Fruit fly (Drosophila melanogaster) whole organism, embryonic: ENCODE data around the gene Sfp78E.

Experiments used
- Atf-2 ChIP-seq: fragments of 200-800 bp; sonication (Bioruptor generic); optimal IDR thresholded peaks from 2 replicates; lab custom pipeline; 2016; ENCODE audit warnings: missing biosample characterization, missing genetic modification characterization
- B-H2 ChIP-seq: fragments of 200-800 bp; sonication (Bioruptor generic); optimal IDR thresholded peaks from 2 replicates; lab custom pipeline; 2018; ENCODE audit warnings: missing biosample characterization, mild to moderate bottlenecking, missing genetic modification characterization
- Bgb ChIP-seq: fragments of 200-800 bp; sonication (Bioruptor generic); IDR thresholded peaks from 2 replicates; pipeline ENCODE4 v1.3.6; 2022; ENCODE audit warnings: missing biosample characterization, missing genetic modification characterization; ENCODE audit not compliant: partially characterized antibody
- CG11504 ChIP-seq: fragments of 200-800 bp; sonication (Bioruptor generic); optimal IDR thresholded peaks from 3 replicates; lab custom pipeline; 2019; ENCODE audit warnings: missing biosample characterization, mild to moderate bottlenecking, missing genetic modification characterization, moderate library complexity
- CG11695 ChIP-seq: fragments of 200-800 bp; sonication (Bioruptor generic); IDR thresholded peaks from 3 replicates; pipeline ENCODE4 v1.3.6; 2022; ENCODE audit warnings: missing biosample characterization, missing genetic modification characterization
- CG11723 ChIP-seq: fragments of 200-800 bp; sonication (Bioruptor generic); optimal IDR thresholded peaks from 2 replicates; lab custom pipeline; 2017; ENCODE audit warnings: missing biosample characterization, mild to moderate bottlenecking, missing genetic modification characterization
- CG12299 ChIP-seq: fragments of 200-800 bp; sonication (Bioruptor generic); optimal IDR thresholded peaks from 2 replicates; lab custom pipeline; 2018; ENCODE audit warnings: missing biosample characterization, mild to moderate bottlenecking, missing genetic modification characterization
- CG13424 ChIP-seq: fragments of 200-800 bp; sonication (Bioruptor generic); optimal IDR thresholded peaks from 2 replicates; lab custom pipeline; 2019; ENCODE audit warnings: missing biosample characterization, mild to moderate bottlenecking, missing genetic modification characterization, moderate library complexity
- CG13775 ChIP-seq: fragments of 200-800 bp; sonication (Bioruptor generic); optimal IDR thresholded peaks from 3 replicates; lab custom pipeline; 2017; ENCODE audit warnings: missing biosample characterization, mild to moderate bottlenecking, missing genetic modification characterization
- CG17186 ChIP-seq: fragments of 200-800 bp; sonication (Bioruptor generic); optimal IDR thresholded peaks from 3 replicates; lab custom pipeline; 2017; ENCODE audit warnings: missing biosample characterization, missing genetic modification reagents, missing genetic modification characterization
- CG2199 ChIP-seq: fragments of 200-800 bp; sonication (Bioruptor generic); IDR thresholded peaks from 3 replicates; pipeline ENCODE4 v1.3.6; 2022; ENCODE audit warnings: missing biosample characterization, missing genetic modification characterization
- CG30431 ChIP-seq: fragments of 200-800 bp; sonication (Bioruptor generic); optimal IDR thresholded peaks from 2 replicates; lab custom pipeline; 2017; ENCODE audit warnings: missing biosample characterization, missing genetic modification characterization
- CG3163 ChIP-seq: fragments of 200-800 bp; sonication (Bioruptor generic); optimal IDR thresholded peaks from 3 replicates; lab custom pipeline; 2016; ENCODE audit warnings: missing biosample characterization, missing genetic modification characterization
- CG3281 ChIP-seq: fragments of 200-800 bp; sonication (Bioruptor generic); optimal IDR thresholded peaks from 3 replicates; lab custom pipeline; 2017; ENCODE audit warnings: missing biosample characterization, mild to moderate bottlenecking, missing genetic modification characterization
- CG3407 ChIP-seq: fragments of 200-800 bp; sonication (Bioruptor generic); optimal IDR thresholded peaks from 2 replicates; lab custom pipeline; 2018; ENCODE audit warnings: missing biosample characterization, mild to moderate bottlenecking, missing genetic modification characterization
- CG34224 ChIP-seq: fragments of 200-800 bp; sonication (Bioruptor generic); IDR thresholded peaks from 3 replicates; pipeline ENCODE4 v1.3.6; 2022; ENCODE audit warnings: missing biosample characterization, missing genetic modification characterization; ENCODE audit not compliant: partially characterized antibody
- CG4328 ChIP-seq: fragments of 200-800 bp; sonication (Bioruptor generic); optimal IDR thresholded peaks from 3 replicates; lab custom pipeline; 2017; ENCODE audit warnings: missing biosample characterization, missing genetic modification reagents, missing genetic modification characterization
- CG4360 ChIP-seq: fragments of 200-800 bp; sonication (Bioruptor generic); IDR thresholded peaks from 2 replicates; pipeline ENCODE4 v1.3.6; 2022; ENCODE audit warnings: missing biosample characterization, missing genetic modification characterization
- CG4404 ChIP-seq: fragments of 200-800 bp; sonication (Bioruptor generic); IDR thresholded peaks from 2 replicates; pipeline ENCODE4 v1.3.6; 2022; ENCODE audit warnings: missing biosample characterization, missing genetic modification characterization
- CG4424 ChIP-seq: fragments of 200-800 bp; sonication (Bioruptor generic); optimal IDR thresholded peaks from 3 replicates; lab custom pipeline; 2016; ENCODE audit warnings: missing biosample characterization, missing genetic modification characterization
- CG5180 ChIP-seq: fragments of 200-800 bp; sonication (Bioruptor generic); optimal IDR thresholded peaks from 3 replicates; lab custom pipeline; 2017; ENCODE audit warnings: missing biosample characterization, missing genetic modification characterization, mild to moderate bottlenecking, moderate library complexity, missing genetic modification reagents
- CG6813 ChIP-seq: fragments of 200-800 bp; sonication (Bioruptor generic); optimal IDR thresholded peaks from 2 replicates; lab custom pipeline; 2017; ENCODE audit warnings: missing biosample characterization, missing genetic modification characterization, mild to moderate bottlenecking, moderate library complexity, missing genetic modification reagents
- CG8924 ChIP-seq: fragments of 200-800 bp; optimal IDR thresholded peaks from 3 replicates; lab custom pipeline; 2019; ENCODE audit warnings: missing biosample characterization, mild to moderate bottlenecking, missing genetic modification characterization, moderate library complexity
- D19A ChIP-seq: fragments of 200-800 bp; optimal IDR thresholded peaks from 3 replicates; lab custom pipeline; 2019; ENCODE audit warnings: missing biosample characterization, mild to moderate bottlenecking, missing genetic modification characterization, moderate library complexity
- Dfd ChIP-seq, 2 experiments: fragments of >200 bp; optimal IDR thresholded peaks; 2 replicates each; lab custom pipeline; 2017; ENCODE audit warnings: missing biosample characterization in 2 of 2, missing genetic modification characterization in 2 of 2
- Hand ChIP-seq: fragments of 200-800 bp; sonication (Bioruptor generic); optimal IDR thresholded peaks from 2 replicates; lab custom pipeline; 2017; ENCODE audit warnings: mild to moderate bottlenecking, missing biosample characterization, missing genetic modification reagents, missing genetic modification characterization
- HmgD ChIP-seq: fragments of 200-800 bp; sonication (Bioruptor generic); optimal IDR thresholded peaks from 3 replicates; lab custom pipeline; 2016; ENCODE audit warnings: missing biosample characterization, missing genetic modification characterization
- MBD-R2 ChIP-seq: fragments of 200-800 bp; sonication (Bioruptor generic); IDR thresholded peaks from 2 replicates; pipeline ENCODE4 v1.3.6; 2022; ENCODE audit warnings: missing biosample characterization, missing genetic modification characterization
- MESR4 ChIP-seq: fragments of 200-800 bp; sonication (Bioruptor generic); optimal IDR thresholded peaks from 2 replicates; lab custom pipeline; 2018; ENCODE audit warnings: missing biosample characterization, mild to moderate bottlenecking, missing genetic modification characterization, moderate library complexity
- Meics ChIP-seq: fragments of 200-800 bp; sonication (Bioruptor generic); optimal IDR thresholded peaks from 2 replicates; lab custom pipeline; 2017; ENCODE audit warnings: missing biosample characterization, mild to moderate bottlenecking, missing genetic modification characterization
- Sry-β ChIP-seq: fragments of 200-800 bp; sonication (Bioruptor generic); optimal IDR thresholded peaks from 2 replicates; lab custom pipeline; 2018; ENCODE audit warnings: missing biosample characterization, mild to moderate bottlenecking, missing genetic modification characterization, moderate library complexity
- Usf ChIP-seq: fragments of 200-800 bp; sonication (Bioruptor generic); optimal IDR thresholded peaks from 2 replicates; lab custom pipeline; 2017; ENCODE audit warnings: missing genotype, missing biosample characterization, missing genetic modification characterization
- btn ChIP-seq: fragments of 200-800 bp; sonication (Bioruptor generic); optimal IDR thresholded peaks from 2 replicates; lab custom pipeline; 2016; ENCODE audit warnings: missing biosample characterization, missing genetic modification characterization
- dimm ChIP-seq: fragments of 200-800 bp; sonication (Bioruptor generic); IDR thresholded peaks from 2 replicates; pipeline ENCODE4 v1.3.6; 2022; ENCODE audit warnings: missing biosample characterization, missing genetic modification characterization
- grn ChIP-seq: fragments of 200-800 bp; sonication (Bioruptor generic); optimal IDR thresholded peaks from 3 replicates; lab custom pipeline; 2017; ENCODE audit warnings: missing biosample characterization, missing genetic modification characterization
- gro ChIP-seq: fragments of 200-800 bp; sonication (Bioruptor generic); optimal IDR thresholded peaks from 2 replicates; lab custom pipeline; 2016; ENCODE audit warnings: missing biosample characterization, missing genetic modification characterization
- gsb-n ChIP-seq: fragments of 200-800 bp; sonication (Bioruptor generic); optimal IDR thresholded peaks from 3 replicates; lab custom pipeline; 2018; ENCODE audit warnings: missing biosample characterization, mild to moderate bottlenecking, missing genetic modification characterization
- h ChIP-seq: fragments of >200 bp; optimal IDR thresholded peaks from 2 replicates; lab custom pipeline; 2017
- kay ChIP-seq: fragments of 200-800 bp; sonication (Bioruptor generic); optimal IDR thresholded peaks from 2 replicates; lab custom pipeline; 2016; ENCODE audit warnings: missing biosample characterization, missing genetic modification characterization
- lov ChIP-seq, 2 experiments: fragments of 200-800 bp in 1 of 2; fragments of >200 bp in 1 of 2; sonication (Bioruptor generic) in 1 of 2; IDR thresholded peaks in 1 of 2; optimal IDR thresholded peaks in 1 of 2; 2 replicates in 1 of 2; 3 replicates in 1 of 2; pipeline versions ENCODE4 v1.3.6 to Lab custom; 2017 to 2022; ENCODE audit warnings: missing biosample characterization in 1 of 2, missing genetic modification characterization in 1 of 2
- mam ChIP-seq: fragments of 200-800 bp; sonication (Bioruptor generic); optimal IDR thresholded peaks from 3 replicates; lab custom pipeline; 2016; ENCODE audit warnings: missing biosample characterization, missing genetic modification characterization
- nmo ChIP-seq: fragments of 200-800 bp; sonication (Bioruptor generic); optimal IDR thresholded peaks from 2 replicates; lab custom pipeline; 2018; ENCODE audit warnings: missing biosample characterization, mild to moderate bottlenecking, missing genetic modification characterization, moderate library complexity
- nom ChIP-seq: fragments of 200-800 bp; sonication (Bioruptor generic); optimal IDR thresholded peaks from 2 replicates; lab custom pipeline; 2017; ENCODE audit warnings: missing biosample characterization, missing genetic modification characterization, mild to moderate bottlenecking, moderate library complexity, missing genetic modification reagents
- onecut ChIP-seq: fragments of 200-800 bp; sonication (Bioruptor generic); IDR thresholded peaks from 2 replicates; pipeline ENCODE4 v1.3.6; 2022; ENCODE audit warnings: missing biosample characterization, missing genetic modification characterization
- pzg ChIP-seq: fragments of 200-800 bp; sonication (Bioruptor generic); optimal IDR thresholded peaks from 3 replicates; lab custom pipeline; 2018; ENCODE audit warnings: missing biosample characterization, mild to moderate bottlenecking, missing genetic modification characterization, moderate library complexity
- slou ChIP-seq: fragments of 200-800 bp; sonication (Bioruptor generic); optimal IDR thresholded peaks from 3 replicates; lab custom pipeline; 2016; ENCODE audit warnings: missing biosample characterization, missing genetic modification characterization
- tgo ChIP-seq: fragments of 200-800 bp; sonication (Bioruptor generic); IDR thresholded peaks from 3 replicates; pipeline ENCODE4 v1.3.6; 2022; ENCODE audit warnings: missing biosample characterization, missing genetic modification characterization
- tio ChIP-seq: fragments of 200-800 bp; sonication (Bioruptor generic); optimal IDR thresholded peaks from 2 replicates; lab custom pipeline; 2017; ENCODE audit warnings: missing biosample characterization, missing genetic modification characterization, inconsistent platforms
- trh ChIP-seq: fragments of 200-800 bp; sonication (Bioruptor generic); optimal IDR thresholded peaks from 2 replicates; lab custom pipeline; 2016; ENCODE audit warnings: missing biosample characterization, missing genetic modification characterization
- unc-4 ChIP-seq: fragments of 200-800 bp; sonication (Bioruptor generic); IDR thresholded peaks from 2 replicates; pipeline ENCODE4 v1.3.6; 2022; ENCODE audit warnings: missing biosample characterization, missing genetic modification characterization; ENCODE audit not compliant: partially characterized antibody
- wdn ChIP-seq: fragments of 200-800 bp; sonication (Bioruptor generic); IDR thresholded peaks from 2 replicates; pipeline ENCODE4 v1.3.6; 2022; ENCODE audit warnings: missing biosample characterization, missing genetic modification characterization

The Sfp78E gene

dm6 chr3L:21652768-21653167 lies 31.1 kb downstream of the Sfp78E start (continued):
- TF ChIP-seq CG11504 (peak; percentile 78), CG3163 (GFP tag; lab: Kevin White, UChicago) (peak; percentile 57), MBD-R2 (GFP tag; lab: Robert Waterston, UW) (peak; percentile 29; the same call in 1 of the 2 replicates), CG17186 (no peak), CG13424 (tag; lab: Kevin White, UChicago) (peak; percentile 68), CG4404 (GFP tag; lab: Robert Waterston, UW) (no peak), CG5180 (GFP tag; lab: Kevin White, UChicago) (no peak), slou (GFP tag; lab: Kevin White, UChicago) (peak; percentile 56), onecut (GFP tag; lab: Robert Waterston, UW) (peak; percentile 63), lov (optimal IDR thresholded peaks at IDR 0.05; lab: Kevin White, UChicago) (no peak), lov (GFP tag; IDR thresholded peaks at IDR 0.05; lab: Robert Waterston, UW) (no peak), unc-4 (GFP tag; lab: Robert Waterston, UW) (no peak), dimm (GFP tag; lab: Robert Waterston, UW) (no peak), h (no peak), Meics (GFP tag; lab: Kevin White, UChicago) (peak; percentile 67), grn (GFP tag; lab: Kevin White, UChicago) (no peak), CG34224 (no peak), CG12299 (tag; lab: Kevin White, UChicago) (no peak), nom (GFP tag; lab: Kevin White, UChicago) (no peak), CG11695 (no peak), CG8924 (no peak), gsb-n (tag; lab: Kevin White, UChicago) (peak; percentile 31), CG30431 (GFP tag; lab: Kevin White, UChicago) (peak; percentile 53), kay (GFP tag; lab: Kevin White, UChicago) (peak; percentile 60), trh (GFP tag; lab: Kevin White, UChicago) (no peak), CG2199 (GFP tag; lab: Robert Waterston, UW) (peak; percentile 93), Dfd (GFP tag; optimal IDR thresholded peaks at IDR 0.05; lab: Kevin White, UChicago) (no peak), tgo (GFP tag; lab: Robert Waterston, UW) (peak; percentile 68), Hand (GFP tag; lab: Kevin White, UChicago) (no peak), wdn (GFP tag; lab: Robert Waterston, UW) (no peak), D19A (tag; lab: Kevin White, UChicago) (peak; percentile 47), tio (GFP tag; lab: Kevin White, UChicago) (peak; percentile 36), CG4360 (GFP tag; lab: Robert Waterston, UW) (no peak), CG3281 (GFP tag; lab: Kevin White, UChicago) (no peak), mam (GFP tag; lab: Kevin White, UChicago) (peak; percentile 66), btn (GFP tag; lab: Kevin White, UChicago) (no peak), pzg (peak; percentile 5), CG4328 (GFP tag; lab: Kevin White, UChicago) (peak; percentile 33), Bgb (peak; percentile 76), Sry-β (GFP tag; lab: Kevin White, UChicago) (no peak), Atf-2 (GFP tag; lab: Kevin White, UChicago) (peak; percentile 73), Usf (GFP tag; lab: Kevin White, UChicago) (no peak), CG3407 (GFP tag; lab: Kevin White, UChicago) (peak; percentile 37), CG6813 (peak; percentile 24), CG13775 (GFP tag; lab: Kevin White, UChicago) (peak; percentile 25), CG11723 (GFP tag; lab: Kevin White, UChicago) (no peak), nmo (GFP tag; lab: Kevin White, UChicago) (peak; percentile 73), MESR4 (GFP tag; lab: Kevin White, UChicago) (no peak), gro (GFP tag; lab: Kevin White, UChicago) (peak; percentile 26), CG4424 (GFP tag; lab: Kevin White, UChicago) (peak; percentile 75), B-H2 (GFP tag; lab: Kevin White, UChicago) (peak; percentile 59), HmgD (GFP tag; lab: Kevin White, UChicago) (peak; percentile 84)
